Worm (Caenorhabditis elegans) whole organism, L2 larva: ENCODE measurements around the gene F54E4.4.

Experiments used
- C34F6.9 ChIP-seq: fragments of 150-350 bp; optimal IDR thresholded peaks from 2 replicates; lab custom pipeline; 2014; ENCODE audit warnings: missing biosample characterization, missing genetic modification characterization
- F13H6.1 ChIP-seq: sonication (generic microtip); optimal IDR thresholded peaks from 2 replicates; lab custom pipeline; 2016; ENCODE audit warnings: missing genetic modification characterization, missing compliant biosample characterization
- R02D3.7 ChIP-seq: fragments of 150-350 bp; optimal IDR thresholded peaks from 2 replicates; lab custom pipeline; 2014; ENCODE audit warnings: missing biosample characterization, missing genetic modification characterization
- Y55F3AM.14 ChIP-seq: fragments of 200-800 bp; sonication (Bioruptor generic); optimal IDR thresholded peaks from 2 replicates; lab custom pipeline; 2018; ENCODE audit warnings: mild to moderate bottlenecking, missing genetic modification characterization, missing compliant biosample characterization
- ZK546.5 ChIP-seq: sonication (generic microtip); optimal IDR thresholded peaks from 2 replicates; lab custom pipeline; 2017; ENCODE audit warnings: missing biosample characterization, missing genetic modification characterization
- alr-1 ChIP-seq: fragments of 150-350 bp; optimal IDR thresholded peaks from 2 replicates; lab custom pipeline; 2014; ENCODE audit warnings: missing biosample characterization, missing genetic modification characterization
- aly-2 ChIP-seq: fragments of 150-350 bp; optimal IDR thresholded peaks from 2 replicates; lab custom pipeline; 2014; ENCODE audit warnings: missing biosample characterization, missing genetic modification characterization
- ama-1 ChIP-seq: fragments of 150-350 bp; optimal IDR thresholded peaks from 2 replicates; lab custom pipeline; 2018; ENCODE audit warnings: inconsistent platforms
- crh-2 ChIP-seq: sonication (generic microtip); optimal IDR thresholded peaks from 2 replicates; lab custom pipeline; 2017; ENCODE audit warnings: missing biosample characterization, missing genetic modification characterization
- egl-27 ChIP-seq: sonication (generic microtip); optimal IDR thresholded peaks from 3 replicates; lab custom pipeline; 2017; ENCODE audit warnings: missing biosample characterization, missing genetic modification reagents, missing genetic modification characterization
- elt-3 ChIP-seq: sonication (generic microtip); optimal IDR thresholded peaks from 2 replicates; lab custom pipeline; 2017; ENCODE audit warnings: missing biosample characterization, missing genetic modification characterization
- fos-1 ChIP-seq: fragments of 150-350 bp; optimal IDR thresholded peaks from 2 replicates; lab custom pipeline; 2014; ENCODE audit warnings: missing biosample characterization, missing genetic modification characterization
- lin-11 ChIP-seq: fragments of 150-350 bp; sonication (generic microtip); optimal IDR thresholded peaks from 2 replicates; lab custom pipeline; 2014; ENCODE audit warnings: missing biosample characterization, missing genetic modification characterization, inconsistent platforms, mixed read lengths
- lin-13 ChIP-seq: fragments of 150-350 bp; optimal IDR thresholded peaks from 2 replicates; lab custom pipeline; 2014; ENCODE audit warnings: missing biosample characterization, missing genetic modification reagents, missing genetic modification characterization
- lin-39 ChIP-seq: fragments of 150-350 bp; optimal IDR thresholded peaks from 2 replicates; lab custom pipeline; 2014; ENCODE audit warnings: missing biosample characterization, missing genetic modification reagents, missing genetic modification characterization
- mbf-1 ChIP-seq: sonication (generic microtip); optimal IDR thresholded peaks from 2 replicates; lab custom pipeline; 2017; ENCODE audit warnings: missing biosample characterization, missing genetic modification characterization
- nhr-10 ChIP-seq: sonication (generic microtip); optimal IDR thresholded peaks from 2 replicates; lab custom pipeline; 2017; ENCODE audit warnings: missing biosample characterization, missing genetic modification characterization
- nhr-11 ChIP-seq: fragments of 150-350 bp; optimal IDR thresholded peaks from 2 replicates; lab custom pipeline; 2014; ENCODE audit warnings: missing biosample characterization, missing genetic modification characterization
- nhr-129 ChIP-seq: fragments of 150-350 bp; optimal IDR thresholded peaks from 2 replicates; lab custom pipeline; 2014; ENCODE audit warnings: missing biosample characterization, missing genetic modification characterization
- nhr-237 ChIP-seq: fragments of 150-350 bp; optimal IDR thresholded peaks from 2 replicates; lab custom pipeline; 2014; ENCODE audit warnings: missing biosample characterization, missing genetic modification characterization
- nhr-25 ChIP-seq: fragments of 150-350 bp; sonication (generic microtip); optimal IDR thresholded peaks from 3 replicates; lab custom pipeline; 2014; ENCODE audit warnings: missing biosample characterization, missing genetic modification characterization
- nhr-6 ChIP-seq: fragments of 150-350 bp; optimal IDR thresholded peaks from 2 replicates; lab custom pipeline; 2014; ENCODE audit warnings: missing biosample characterization, missing genetic modification characterization
- nhr-77 ChIP-seq: fragments of 150-350 bp; optimal IDR thresholded peaks from 2 replicates; lab custom pipeline; 2014; ENCODE audit warnings: missing biosample characterization, missing genetic modification characterization
- peb-1 ChIP-seq: fragments of 150-350 bp; optimal IDR thresholded peaks from 2 replicates; lab custom pipeline; 2014; ENCODE audit warnings: missing biosample characterization, missing genetic modification characterization
- sem-4 ChIP-seq: fragments of 150-350 bp; optimal IDR thresholded peaks from 2 replicates; lab custom pipeline; 2014; ENCODE audit warnings: missing biosample characterization, missing genetic modification reagents, missing genetic modification characterization
- skn-1 ChIP-seq: sonication (generic microtip); optimal IDR thresholded peaks from 2 replicates; lab custom pipeline; 2017; ENCODE audit warnings: missing biosample characterization, missing genetic modification characterization
- sma-9 ChIP-seq, 2 experiments: fragments of 150-350 bp in 1 of 2; sonication (generic microtip) in 1 of 2; optimal IDR thresholded peaks; 2 replicates each; lab custom pipeline; 2014 to 2016; ENCODE audit warnings: missing genetic modification characterization in 2 of 2, mild to moderate bottlenecking in 1 of 2, missing biosample characterization in 1 of 2, missing compliant biosample characterization in 1 of 2, missing genetic modification reagents in 1 of 2, moderate library complexity in 1 of 2
- snpc-4 ChIP-seq: fragments of 150-350 bp; optimal IDR thresholded peaks from 2 replicates; lab custom pipeline; 2014; ENCODE audit warnings: missing biosample characterization, missing genetic modification characterization
- unc-39 ChIP-seq: fragments of 150-350 bp; optimal IDR thresholded peaks from 2 replicates; lab custom pipeline; 2014; ENCODE audit warnings: missing biosample characterization, missing genetic modification characterization
- unc-55 ChIP-seq: fragments of 150-350 bp; sonication (generic microtip); optimal IDR thresholded peaks from 3 replicates; lab custom pipeline; 2014; ENCODE audit warnings: missing biosample characterization, missing genetic modification reagents, missing genetic modification characterization
- unc-62 ChIP-seq: fragments of 150-350 bp; optimal IDR thresholded peaks from 2 replicates; lab custom pipeline; 2014; ENCODE audit warnings: missing biosample characterization, missing genetic modification reagents, missing genetic modification characterization
- ztf-1 ChIP-seq: fragments of 200-800 bp; sonication (Bioruptor generic); conservative IDR thresholded peaks from 2 replicates; pipeline ENCODE4 v1.3.6; 2022; ENCODE audit warnings: missing genetic modification characterization, missing compliant biosample characterization
- ztf-11 ChIP-seq: sonication (generic microtip); optimal IDR thresholded peaks from 2 replicates; lab custom pipeline; 2017; ENCODE audit warnings: missing biosample characterization, missing genetic modification characterization
- ztf-4 ChIP-seq: fragments of 150-350 bp; optimal IDR thresholded peaks from 2 replicates; lab custom pipeline; 2014; ENCODE audit warnings: missing biosample characterization, missing genetic modification characterization

Gene F54E4.4

ce11 chrX:14645392-14645791 is at the start of gene F54E4.4:
TSS of gene F54E4.4 (minus strand) at chrX:14645492.
- TF ChIP-seq ZK546.5 (no peak), nhr-6 (tag; lab: Kevin White, UChicago) (no peak), skn-1 (tag; lab: Kevin White, UChicago) (no peak), peb-1 (no peak)

ce11 chrX:14694633-14695177 is 49.4 kb upstream of the F54E4.4 start:
- TF ChIP-seq mbf-1 (tag; lab: Kevin White, UChicago) (no peak), skn-1 (tag; lab: Kevin White, UChicago) (no peak), lin-13 (GFP tag; lab: Kevin White, UChicago) (no peak)
- TF ChIP-seq, all 48 proteins: peak for 0

- TF ChIP-seq unc-55 (GFP tag; lab: Kevin White, UChicago) (no peak), mbf-1 (tag; lab: Kevin White, UChicago) (no peak)
These were observed 47.6 kb upstream of the F54E4.4 start, which contains the start of gene sox-3 for ce11 chrX:14692905-14693304. TSS of gene sox-3 (minus strand) at chrX:14693005.

- no peak for TF ChIP-seq lin-39 (tag; lab: Kevin White, UChicago)
- TF ChIP-seq sma-9 (GFP tag; optimal IDR thresholded peaks at IDR 0.05; lab: Kevin White, UChicago), result peak; percentile 2
- no peak for TF ChIP-seq sma-9 (tag; optimal IDR thresholded peaks at IDR 0.05; lab: Kevin White, UChicago)
- no peak for TF ChIP-seq nhr-11 (tag; lab: Kevin White, UChicago)
- TF ChIP-seq ZK546.5, result no peak
- TF ChIP-seq nhr-129 (tag; lab: Kevin White, UChicago), result peak; percentile 40
- TF ChIP-seq ztf-1, result no peak
- no peak for TF ChIP-seq C34F6.9
- no peak for TF ChIP-seq nhr-77 (tag; lab: Kevin White, UChicago)
- TF ChIP-seq lin-11 (tag; lab: Kevin White, UChicago), result no peak
- TF ChIP-seq F13H6.1 (tag; lab: Kevin White, UChicago), result peak; percentile 58
- no peak for TF ChIP-seq alr-1 (tag; lab: Kevin White, UChicago)
- TF ChIP-seq Y55F3AM.14 (GFP tag; lab: Kevin White, UChicago), result no peak
- no peak for TF ChIP-seq R02D3.7 (tag; lab: Kevin White, UChicago)
These were observed 39.2 kb upstream of the F54E4.4 start, which contains the start of gene csq-1 for ce11 chrX:14684406-14684927. TSS of gene csq-1 (plus strand) at chrX:14684877.

- peak; percentile 81 for TF ChIP-seq snpc-4 (tag; lab: Kevin White, UChicago)
- TF ChIP-seq aly-2 (tag; lab: Kevin White, UChicago), result no peak
- TF ChIP-seq, all 48 proteins: peak for 1
These were observed 35.2 kb upstream of the F54E4.4 start for ce11 chrX:14680474-14680873.

- TF ChIP-seq snpc-4 (tag; lab: Kevin White, UChicago) (no peak), egl-27 (tag; lab: Kevin White, UChicago) (no peak), crh-2 (tag; lab: Kevin White, UChicago) (peak; percentile 5), nhr-77 (tag; lab: Kevin White, UChicago) (no peak), ZK546.5 (no peak), ama-1 (lab: Kevin White, UChicago) (no peak), unc-62 (GFP tag; lab: Kevin White, UChicago) (no peak)
These were observed 33.7 kb upstream of the F54E4.4 start for ce11 chrX:14678983-14679382.

- peak; percentile 19 for TF ChIP-seq F13H6.1 (tag; lab: Kevin White, UChicago)
- TF ChIP-seq nhr-129 (tag; lab: Kevin White, UChicago), result peak; percentile 17
- no peak for TF ChIP-seq crh-2 (tag; lab: Kevin White, UChicago)
These were observed 28.7 kb upstream of the F54E4.4 start, which contains the start of gene slt-1 for ce11 chrX:14674028-14674427. TSS of gene slt-1 (plus strand) at chrX:14674328.

- TF ChIP-seq unc-39 (tag; lab: Kevin White, UChicago) (no peak), peb-1 (no peak), nhr-11 (tag; lab: Kevin White, UChicago) (no peak), Y55F3AM.14 (GFP tag; lab: Kevin White, UChicago) (no peak), nhr-77 (tag; lab: Kevin White, UChicago) (no peak), ztf-4 (no peak), snpc-4 (tag; lab: Kevin White, UChicago) (no peak), alr-1 (tag; lab: Kevin White, UChicago) (no peak), nhr-10 (tag; lab: Kevin White, UChicago) (no peak), nhr-237 (tag; lab: Kevin White, UChicago) (no peak), F13H6.1 (tag; lab: Kevin White, UChicago) (no peak), R02D3.7 (tag; lab: Kevin White, UChicago) (no peak), elt-3 (no peak), skn-1 (tag; lab: Kevin White, UChicago) (no peak), nhr-25 (tag; lab: Kevin White, UChicago) (no peak), ztf-11 (tag; lab: Kevin White, UChicago) (no peak), fos-1 (tag; lab: Kevin White, UChicago) (no peak), ama-1 (lab: Kevin White, UChicago) (no peak), sem-4 (no peak)
These were observed 26.0 kb upstream of the F54E4.4 start for ce11 chrX:14671300-14671699.
